Worm (Caenorhabditis elegans) whole organism, L3 larva: ENCODE data around the gene srv-21.

Experiments used
- ZK546.5 ChIP-seq: sonication (generic microtip); optimal IDR thresholded peaks from 2 replicates; lab custom pipeline; 2017; ENCODE audit warnings: missing biosample characterization, missing genetic modification characterization
- aly-2 ChIP-seq: fragments of 150-350 bp; optimal IDR thresholded peaks from 2 replicates; lab custom pipeline; 2014; ENCODE audit warnings: missing biosample characterization, missing genetic modification characterization
- daf-12 ChIP-seq: fragments of 150-350 bp; optimal IDR thresholded peaks from 2 replicates; lab custom pipeline; 2014; ENCODE audit warnings: missing biosample characterization, missing genetic modification reagents, missing genetic modification characterization
- egl-27 ChIP-seq: sonication (generic microtip); optimal IDR thresholded peaks from 4 replicates; lab custom pipeline; 2017; ENCODE audit warnings: missing biosample characterization, missing genetic modification reagents, missing genetic modification characterization
- fkh-10 ChIP-seq: sonication (generic microtip); optimal IDR thresholded peaks from 2 replicates; lab custom pipeline; 2017; ENCODE audit warnings: missing biosample characterization, missing genetic modification reagents, missing genetic modification characterization
- jun-1 ChIP-seq: fragments of 150-350 bp; optimal IDR thresholded peaks from 2 replicates; lab custom pipeline; 2014; ENCODE audit warnings: missing biosample characterization, missing genetic modification reagents, missing genetic modification characterization
- nhr-237 ChIP-seq: fragments of 150-350 bp; optimal IDR thresholded peaks from 2 replicates; lab custom pipeline; 2014; ENCODE audit warnings: missing biosample characterization, missing genetic modification characterization
- nhr-28 ChIP-seq: fragments of 150-350 bp; optimal IDR thresholded peaks from 2 replicates; lab custom pipeline; 2014; ENCODE audit warnings: missing biosample characterization, missing genetic modification characterization
- nhr-76 ChIP-seq: fragments of 150-350 bp; sonication (generic microtip); optimal IDR thresholded peaks from 5 replicates; lab custom pipeline; 2014; ENCODE audit warnings: missing biosample characterization, missing genetic modification characterization
- nhr-77 ChIP-seq: fragments of 150-350 bp; optimal IDR thresholded peaks from 2 replicates; lab custom pipeline; 2014; ENCODE audit warnings: missing biosample characterization, missing genetic modification characterization
- skn-1 ChIP-seq: fragments of 150-350 bp; optimal IDR thresholded peaks from 2 replicates; lab custom pipeline; 2014; ENCODE audit warnings: missing biosample characterization, missing genetic modification characterization
- unc-39 ChIP-seq: sonication (generic microtip); optimal IDR thresholded peaks from 4 replicates; lab custom pipeline; 2017; ENCODE audit warnings: missing biosample characterization, missing genetic modification characterization
- unc-62 ChIP-seq: fragments of 150-350 bp; sonication (generic microtip); optimal IDR thresholded peaks from 4 replicates; lab custom pipeline; 2014; ENCODE audit warnings: missing biosample characterization, missing genetic modification reagents, missing genetic modification characterization

ce11 chrIV:5926643-5927042, 49.5 kb upstream of the srv-21 start:
- TF ChIP-seq fkh-10 (no peak), nhr-77 (tag; lab: Kevin White, UChicago) (no peak), unc-62 (GFP tag; lab: Kevin White, UChicago) (no peak), unc-39 (tag; lab: Kevin White, UChicago) (no peak), jun-1 (tag; lab: Kevin White, UChicago) (no peak), nhr-237 (tag; lab: Kevin White, UChicago) (no peak), skn-1 (tag; lab: Kevin White, UChicago) (no peak), daf-12 (tag; lab: Kevin White, UChicago) (no peak), egl-27 (tag; lab: Kevin White, UChicago) (no peak), nhr-76 (tag; lab: Kevin White, UChicago) (no peak), nhr-28 (no peak), aly-2 (tag; lab: Kevin White, UChicago) (no peak), ZK546.5 (tag; lab: Kevin White, UChicago) (no peak)
